Fruit fly (Drosophila melanogaster) whole organism, wandering third instar larva: ENCODE data around the gene CG5172.

Experiments used
- CG32264 ChIP-seq: fragments of 200-800 bp; sonication (Bioruptor generic); optimal IDR thresholded peaks from 2 replicates; lab custom pipeline; 2016; ENCODE audit warnings: missing biosample characterization, missing genetic modification characterization
- CG9705 ChIP-seq: fragments of 200-800 bp; sonication (Bioruptor generic); optimal IDR thresholded peaks from 2 replicates; lab custom pipeline; 2018; ENCODE audit warnings: missing biosample characterization, mild to moderate bottlenecking, missing genetic modification characterization
- CrebA ChIP-seq: fragments of 200-800 bp; sonication (Bioruptor generic); optimal IDR thresholded peaks from 2 replicates; lab custom pipeline; 2016; ENCODE audit warnings: missing biosample characterization, mild to moderate bottlenecking, missing genetic modification characterization, borderline replicate concordance
- Dfd ChIP-seq: fragments of >200 bp; optimal IDR thresholded peaks from 2 replicates; lab custom pipeline; 2017; ENCODE audit warnings: missing biosample characterization, missing genetic modification characterization
- Dif ChIP-seq: fragments of 200-275, 200-300 bp; sonication (Bioruptor generic); optimal IDR thresholded peaks from 2 replicates; lab custom pipeline; 2018; ENCODE audit warnings: missing biosample characterization, missing genetic modification characterization; ENCODE audit not compliant: partially characterized antibody
- GATAd ChIP-seq: sonication (Bioruptor generic); optimal IDR thresholded peaks from 2 replicates; lab custom pipeline; 2016; ENCODE audit warnings: missing biosample characterization, missing genetic modification characterization
- HLH106 ChIP-seq: fragments of 200-800 bp; optimal IDR thresholded peaks from 3 replicates; lab custom pipeline; 2019; ENCODE audit warnings: missing biosample characterization, mild to moderate bottlenecking, missing genetic modification characterization, moderate library complexity
- Hr78 ChIP-seq: fragments of >200 bp; optimal IDR thresholded peaks from 2 replicates; lab custom pipeline; 2017; ENCODE audit warnings: missing biosample characterization, missing genetic modification characterization
- Hr83 ChIP-seq: fragments of 200-300 bp; sonication (Bioruptor generic); optimal IDR thresholded peaks from 2 replicates; lab custom pipeline; 2016; ENCODE audit warnings: missing biosample characterization, mild to moderate bottlenecking, missing genetic modification characterization, moderate library complexity; ENCODE audit not compliant: poor library complexity, severe bottlenecking
- Mio ChIP-seq: sonication (Bioruptor generic); optimal IDR thresholded peaks from 2 replicates; lab custom pipeline; 2016; ENCODE audit warnings: missing biosample characterization, missing genetic modification characterization
- Myc ChIP-seq: fragments of >200 bp; optimal IDR thresholded peaks from 2 replicates; lab custom pipeline; 2017
- N ChIP-seq: fragments of >200 bp; optimal IDR thresholded peaks from 2 replicates; lab custom pipeline; 2018; ENCODE audit warnings: missing biosample characterization, missing external identifiers, missing genetic modification characterization
- OdsH ChIP-seq: fragments of 200-800 bp; sonication (Bioruptor generic); optimal IDR thresholded peaks from 2 replicates; lab custom pipeline; 2016; ENCODE audit warnings: missing biosample characterization, mild to moderate bottlenecking, missing genetic modification characterization
- Rel ChIP-seq, 2 experiments: fragments of 200-800 bp; sonication (Bioruptor generic) in 1 of 2; optimal IDR thresholded peaks; 2 replicates in 1 of 2; 3 replicates in 1 of 2; lab custom pipeline; 2016 to 2019; ENCODE audit warnings: mild to moderate bottlenecking in 2 of 2, missing biosample characterization in 2 of 2, missing genetic modification characterization in 2 of 2, moderate library complexity in 1 of 2
- Sp1 ChIP-seq: fragments of 200-800 bp; sonication (Bioruptor generic); optimal IDR thresholded peaks from 3 replicates; lab custom pipeline; 2019; ENCODE audit warnings: missing biosample characterization, mild to moderate bottlenecking, missing genetic modification characterization, moderate library complexity
- Vsx2 ChIP-seq: fragments of 200-300, 225-300 bp; sonication (Bioruptor generic); optimal IDR thresholded peaks from 2 replicates; lab custom pipeline; 2018; ENCODE audit warnings: missing biosample characterization, missing genetic modification characterization; ENCODE audit not compliant: partially characterized antibody
- br ChIP-seq: fragments of 200-800 bp; sonication (Bioruptor generic); optimal IDR thresholded peaks from 2 replicates; lab custom pipeline; 2016; ENCODE audit warnings: missing biosample characterization, missing genetic modification characterization
- brk ChIP-seq: fragments of 200-800 bp; sonication (Bioruptor generic); optimal IDR thresholded peaks from 2 replicates; lab custom pipeline; 2016; ENCODE audit warnings: missing biosample characterization, mild to moderate bottlenecking, missing genetic modification characterization
- dl ChIP-seq, 2 experiments: fragments of 175-275, 200-275 bp in 1 of 2; fragments of 200-275 bp in 1 of 2; sonication (Bioruptor generic); optimal IDR thresholded peaks; lab custom pipeline; 2018; ENCODE audit warnings: mild to moderate bottlenecking in 2 of 2, missing biosample characterization in 2 of 2, missing genetic modification characterization in 2 of 2, moderate library complexity in 2 of 2; ENCODE audit not compliant: partially characterized antibody in 2 of 2, insufficient read depth in 1 of 2
- dmrt93B ChIP-seq: fragments of 200-800 bp; sonication (Bioruptor generic); optimal IDR thresholded peaks from 2 replicates; lab custom pipeline; 2018; ENCODE audit warnings: missing biosample characterization, mild to moderate bottlenecking, missing genetic modification characterization
- ey ChIP-seq: fragments of 200-800 bp; sonication (Bioruptor generic); optimal IDR thresholded peaks from 2 replicates; lab custom pipeline; 2016; ENCODE audit warnings: missing biosample characterization, missing genetic modification characterization
- foxo ChIP-seq, 2 experiments: fragments of 200-800 bp; sonication (Bioruptor generic); optimal IDR thresholded peaks; 2 replicates in 1 of 2; 3 replicates in 1 of 2; lab custom pipeline; 2016 to 2017; ENCODE audit warnings: missing biosample characterization in 2 of 2, missing genetic modification characterization in 2 of 2
- fru ChIP-seq: fragments of 200-800 bp; sonication (Bioruptor generic); optimal IDR thresholded peaks from 3 replicates; lab custom pipeline; 2016; ENCODE audit warnings: missing biosample characterization, mild to moderate bottlenecking, missing genetic modification characterization
- jim ChIP-seq: fragments of 175-275, 200-325 bp; sonication (Bioruptor generic); optimal IDR thresholded peaks from 2 replicates; lab custom pipeline; 2016; ENCODE audit warnings: missing biosample characterization, mild to moderate bottlenecking, missing genetic modification characterization
- lola ChIP-seq: fragments of >200 bp; optimal IDR thresholded peaks from 2 replicates; lab custom pipeline; 2017; ENCODE audit warnings: missing biosample characterization, missing genetic modification characterization
- pan ChIP-seq: fragments of >200 bp; optimal IDR thresholded peaks from 2 replicates; lab custom pipeline; 2017
- psq ChIP-seq: fragments of 200-800 bp; sonication (Bioruptor generic); optimal IDR thresholded peaks from 3 replicates; lab custom pipeline; 2017; ENCODE audit warnings: missing biosample characterization, mild to moderate bottlenecking, missing genetic modification characterization, moderate library complexity
- rgr ChIP-seq: fragments of 200-800 bp; sonication (Bioruptor generic); optimal IDR thresholded peaks from 3 replicates; lab custom pipeline; 2016; ENCODE audit warnings: missing biosample characterization, mild to moderate bottlenecking, missing genetic modification characterization
- sage ChIP-seq: fragments of 200-800 bp; sonication (Bioruptor generic); optimal IDR thresholded peaks from 2 replicates; lab custom pipeline; 2016; ENCODE audit warnings: missing biosample characterization, mild to moderate bottlenecking, missing genetic modification characterization
- sv ChIP-seq: fragments of 200-800 bp; sonication (Bioruptor generic); optimal IDR thresholded peaks from 3 replicates; lab custom pipeline; 2016; ENCODE audit warnings: missing biosample characterization, missing genetic modification characterization
- tai ChIP-seq: sonication (Bioruptor generic); optimal IDR thresholded peaks from 2 replicates; lab custom pipeline; 2016; ENCODE audit warnings: missing biosample characterization, missing genetic modification characterization
- usp ChIP-seq: fragments of >200 bp; optimal IDR thresholded peaks from 2 replicates; lab custom pipeline; 2017; ENCODE audit warnings: missing biosample characterization, missing genetic modification characterization

CG5172 gene

DNA sequence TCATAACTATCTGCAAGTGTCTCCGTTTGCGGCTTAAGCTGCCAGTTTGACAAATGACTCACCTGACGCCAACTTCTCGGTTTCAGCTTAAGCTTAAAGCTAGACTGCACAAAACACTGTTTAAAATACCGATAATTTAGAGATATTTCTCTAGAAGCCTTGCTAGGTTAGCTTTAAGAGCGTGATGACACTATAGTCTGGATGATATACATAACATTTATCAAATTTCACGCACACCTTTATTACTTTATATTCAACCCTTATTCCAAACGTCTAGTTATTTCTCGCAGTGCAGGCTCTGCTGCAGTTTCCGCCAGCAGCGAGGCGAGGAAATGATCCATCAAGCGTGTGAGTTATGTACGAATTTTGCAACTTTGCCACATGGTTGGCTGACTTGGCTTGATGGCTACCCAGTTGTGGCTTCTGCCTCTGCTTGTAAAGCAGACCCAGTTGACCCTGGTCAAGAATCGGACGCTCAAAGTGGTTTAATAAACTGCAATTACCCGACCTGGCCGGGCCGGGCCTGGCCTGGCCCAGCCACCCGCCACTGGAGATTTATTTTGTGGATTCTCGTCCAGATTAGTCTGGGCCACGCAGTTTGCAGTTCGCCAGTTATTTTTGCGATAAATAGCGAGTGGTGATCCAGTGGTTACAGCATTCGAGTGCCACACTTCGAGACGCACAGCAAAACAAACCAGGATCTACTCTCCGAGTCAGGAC is 2.9 kb upstream of the CG5172 start, which contains the start of gene CG12998:
Gene CG12998, plus strand, starts transcription at position 436 of the 720 bp plus-strand sequence.
- peak; percentile 97 for TF ChIP-seq Dfd (GFP tag; lab: Kevin White, UChicago)
- TF ChIP-seq tai (GFP tag; lab: Kevin White, UChicago): no peak
- no peak for TF ChIP-seq Dif (GFP tag; lab: Kevin White, UChicago)

- TF ChIP-seq foxo (GFP tag; optimal IDR thresholded peaks at IDR 0.05; lab: Kevin White, UChicago): no peak
- no peak for TF ChIP-seq GATAd (GFP tag; lab: Kevin White, UChicago)
- TF ChIP-seq sv (GFP tag; lab: Kevin White, UChicago): no peak
- no peak for TF ChIP-seq N (GFP tag; lab: Kevin White, UChicago)
- TF ChIP-seq Vsx2 (GFP tag; lab: Kevin White, UChicago): no peak
- TF ChIP-seq dmrt93B (GFP tag; lab: Kevin White, UChicago): no peak
- no peak for TF ChIP-seq rgr (GFP tag; lab: Kevin White, UChicago)
- TF ChIP-seq CG9705 (GFP tag; lab: Kevin White, UChicago): no peak
- TF ChIP-seq pan: no peak
- no peak for TF ChIP-seq jim (GFP tag; lab: Kevin White, UChicago)
- no peak for TF ChIP-seq Hr83 (GFP tag; lab: Kevin White, UChicago)
- no peak for TF ChIP-seq Mio (GFP tag; lab: Kevin White, UChicago)
- no peak for TF ChIP-seq CrebA (GFP tag; lab: Kevin White, UChicago)
- no peak for TF ChIP-seq fru (GFP tag; lab: Kevin White, UChicago)
- no peak for TF ChIP-seq CG32264 (GFP tag; lab: Kevin White, UChicago)
Observed at dm6 chrX:17223715-17224114, 2.5 kb downstream of the CG5172 start, which contains the start of gene CG34327. CG34327 (minus strand) TSS chrX:17223815.

dm6 chrX:17225972-17226680 is 4.9 kb downstream of the CG5172 start:
- TF ChIP-seq jim (GFP tag; lab: Kevin White, UChicago) (no peak), Dfd (GFP tag; lab: Kevin White, UChicago) (peak; percentile 68)

- TF ChIP-seq CG9705 (GFP tag; lab: Kevin White, UChicago): no peak
- TF ChIP-seq, all 38 proteins: peak for 0
Observed at dm6 chrX:17226681-17227019, 5.4 kb downstream of the CG5172 start, which contains the start of gene CG10598. CG10598 (minus strand) TSS chrX:17226867.

DNA sequence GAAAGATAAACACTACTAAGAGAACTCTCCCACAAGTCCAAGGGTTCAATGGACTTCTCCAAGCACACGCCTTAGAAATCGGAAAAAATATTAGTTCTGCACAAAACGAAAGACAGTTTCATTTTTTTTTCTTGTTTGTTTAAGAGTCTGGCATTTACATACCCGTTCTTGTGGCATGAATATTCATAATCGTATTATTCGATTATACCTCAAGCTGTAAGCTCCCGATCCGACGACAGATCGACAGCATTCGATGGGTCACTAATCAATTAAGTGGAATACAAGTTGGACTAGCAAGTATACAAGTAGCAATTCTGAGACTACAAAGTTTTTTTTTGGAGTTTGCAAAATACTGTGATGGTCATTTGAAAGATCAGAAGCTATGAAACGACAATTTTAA is 6.2 kb downstream of the CG5172 start:
- no peak for TF ChIP-seq CrebA (GFP tag; lab: Kevin White, UChicago)
- no peak for TF ChIP-seq psq (GFP tag; lab: Kevin White, UChicago)
- TF ChIP-seq CG32264 (GFP tag; lab: Kevin White, UChicago): no peak
- no peak for TF ChIP-seq dl (GFP tag; optimal IDR thresholded peaks at IDR 0.05; lab: Kevin White, UChicago; ENCODE audit: insufficient read depth in 1 of 2, partially characterized antibody in 2 of 2)

dm6 chrX:17229475-17230169 is 8.4 kb downstream of the CG5172 start:
- TF ChIP-seq OdsH (GFP tag; lab: Kevin White, UChicago) (no peak), Rel (GFP tag; optimal IDR thresholded peaks at IDR 0.05; lab: Kevin White, UChicago) (no peak), Rel (tag; optimal IDR thresholded peaks at IDR 0.05; lab: Kevin White, UChicago) (no peak), tai (GFP tag; lab: Kevin White, UChicago) (no peak), Mio (GFP tag; lab: Kevin White, UChicago) (no peak), CG9705 (GFP tag; lab: Kevin White, UChicago) (no peak), dmrt93B (GFP tag; lab: Kevin White, UChicago) (no peak), br (peak; percentile 23), fru (GFP tag; lab: Kevin White, UChicago) (peak; percentile 32), Sp1 (GFP tag; lab: Kevin White, UChicago) (no peak), Dfd (GFP tag; lab: Kevin White, UChicago) (no peak), HLH106 (no peak), rgr (GFP tag; lab: Kevin White, UChicago) (peak; percentile 40), ey (GFP tag; lab: Kevin White, UChicago) (peak; percentile 25), Hr78 (GFP tag; lab: Kevin White, UChicago) (no peak), sv (GFP tag; lab: Kevin White, UChicago) (no peak), Hr83 (GFP tag; lab: Kevin White, UChicago) (no peak), brk (no peak), dl (GFP tag; optimal IDR thresholded peaks at IDR 0.05; lab: Kevin White, UChicago; ENCODE audit: insufficient read depth in 1 of 2, partially characterized antibody in 2 of 2) (no peak), CG32264 (GFP tag; lab: Kevin White, UChicago) (no peak), CrebA (GFP tag; lab: Kevin White, UChicago) (no peak), Myc (no peak), psq (GFP tag; lab: Kevin White, UChicago) (no peak), sage (GFP tag; lab: Kevin White, UChicago) (no peak), lola (GFP tag; lab: Kevin White, UChicago) (no peak), usp (GFP tag; lab: Kevin White, UChicago) (no peak)
